Worm (Caenorhabditis elegans) whole organism, early embryonic: ENCODE measurements around the gene Y116A8C.469.

ENCODE experiments used
- B0310.2 ChIP-seq: sonication (generic microtip); optimal IDR thresholded peaks from 2 replicates; lab custom pipeline; 2016; ENCODE audit warnings: mild to moderate bottlenecking, missing genetic modification characterization, missing compliant biosample characterization
- F13C5.2 ChIP-seq: sonication (generic microtip); optimal IDR thresholded peaks from 2 replicates; lab custom pipeline; 2017; ENCODE audit warnings: mild to moderate bottlenecking, missing genetic modification characterization, inconsistent platforms, missing compliant biosample characterization
- aly-1 ChIP-seq: sonication (generic microtip); optimal IDR thresholded peaks from 2 replicates; lab custom pipeline; 2016; ENCODE audit warnings: missing genetic modification characterization, missing compliant biosample characterization
- ama-1 ChIP-seq: fragments of 150-350 bp; optimal IDR thresholded peaks from 2 replicates; lab custom pipeline; 2014
- ceh-36 ChIP-seq: sonication (generic microtip); optimal IDR thresholded peaks from 2 replicates; lab custom pipeline; 2016; ENCODE audit warnings: missing genetic modification characterization, inconsistent platforms, missing compliant biosample characterization
- ets-7 ChIP-seq: sonication (generic microtip); optimal IDR thresholded peaks from 2 replicates; lab custom pipeline; 2016; ENCODE audit warnings: missing genotype, missing genetic modification characterization, missing compliant biosample characterization
- hmbx-1 ChIP-seq: sonication (generic microtip); optimal IDR thresholded peaks from 2 replicates; lab custom pipeline; 2016; ENCODE audit warnings: mild to moderate bottlenecking, missing genetic modification characterization, missing compliant biosample characterization
- hmg-4 ChIP-seq: fragments of 200-800 bp; sonication (Bioruptor generic); optimal IDR thresholded peaks from 2 replicates; lab custom pipeline; 2018; ENCODE audit warnings: mild to moderate bottlenecking, missing genetic modification characterization, missing compliant biosample characterization
- pes-1 ChIP-seq: fragments of 200-800 bp; sonication (Bioruptor generic); IDR thresholded peaks from 2 replicates; pipeline ENCODE4 v1.3.6; 2022; ENCODE audit warnings: missing genetic modification reagents, missing genetic modification characterization, missing compliant biosample characterization
- scrt-1 ChIP-seq: fragments of 200-800 bp; sonication (Bioruptor generic); IDR thresholded peaks from 2 replicates; pipeline ENCODE4 v1.3.6; 2022; ENCODE audit warnings: missing genetic modification characterization, missing compliant biosample characterization
- sea-1 ChIP-seq: fragments of 200-800 bp; sonication (Bioruptor generic); conservative IDR thresholded peaks from 2 replicates; pipeline ENCODE4 v1.3.6; 2022; ENCODE audit warnings: missing genetic modification characterization, missing compliant biosample characterization
- tbx-11 ChIP-seq: fragments of 200-800 bp; sonication (Bioruptor generic); IDR thresholded peaks from 2 replicates; pipeline ENCODE4 v1.3.6; 2022; ENCODE audit warnings: missing genetic modification characterization, missing compliant biosample characterization
- tbx-37 ChIP-seq: fragments of 200-800 bp; sonication (Bioruptor generic); conservative IDR thresholded peaks from 2 replicates; pipeline ENCODE4 v1.3.6; 2022; ENCODE audit warnings: missing genetic modification reagents, missing genetic modification characterization, missing compliant biosample characterization
- tra-4 ChIP-seq: sonication (generic microtip); optimal IDR thresholded peaks from 2 replicates; lab custom pipeline; 2017; ENCODE audit warnings: missing genetic modification characterization, missing compliant biosample characterization

ce11 chrIV:16917831-16918429 is at the start of gene Y116A8C.469, which contains the start of gene Y116A8C.468:
- TF ChIP-seq B0310.2 (tag; lab: Kevin White, UChicago) (no peak), hmbx-1 (no peak), tbx-11 (GFP tag; lab: Robert Waterston, UW) (no peak), tbx-37 (GFP tag; lab: Robert Waterston, UW) (no peak), ama-1 (lab: Kevin White, UChicago) (no peak), ceh-36 (tag; lab: Kevin White, UChicago) (no peak), sea-1 (no peak), tra-4 (tag; lab: Kevin White, UChicago) (no peak), ets-7 (tag; lab: Kevin White, UChicago) (no peak), hmg-4 (GFP tag; lab: Kevin White, UChicago) (no peak), pes-1 (GFP tag; lab: Robert Waterston, UW) (no peak), scrt-1 (GFP tag; lab: Robert Waterston, UW) (no peak), aly-1 (tag; lab: Kevin White, UChicago) (no peak), F13C5.2 (tag; lab: Kevin White, UChicago) (no peak)
